Fruit fly (Drosophila melanogaster): Measurements from ENCODE around the gene ATPsynCF6.

- TF ChIP-seq Sin3A (optimal IDR thresholded peaks at IDR 0.05) (no peak), Myc (optimal IDR thresholded peaks at IDR 0.05) (no peak), insv (optimal IDR thresholded peaks at IDR 0.05) (peak; percentile 77)
Measured at dm6 chr3R:23331865-23332367, 23.9 kb downstream of the ATPsynCF6 start.
